Fruit fly (Drosophila melanogaster) whole organism, larva: Measurements from ENCODE around the gene CG31198.
A peak's percentile ranks its signal among the peaks of the same experiment; 100 is the strongest.
"Not testable (repeated sequence)": the region's sequence is repeated elsewhere in the genome, so short reads cannot be mapped to it uniquely, and the experiment has no call there.

Source experiments
- noc ChIP-seq: fragments of 200-800 bp; sonication (Bioruptor generic); optimal IDR thresholded peaks from 3 replicates; lab custom pipeline; 2019; ENCODE audit warnings: missing biosample characterization, mild to moderate bottlenecking, missing genetic modification characterization, moderate library complexity

CG31198 gene

dm6 chr3R:21753974-21754373, at the start of gene CG31198:
Gene CG31198 (plus strand): TSS chr3R:21754324.
- peak; percentile 37 for TF ChIP-seq noc (tag; lab: Kevin White, UChicago)

dm6 chr3R:21704439-21704838, 49.7 kb upstream of the CG31198 start:
- no peak for TF ChIP-seq noc (tag; lab: Kevin White, UChicago)

DNA sequence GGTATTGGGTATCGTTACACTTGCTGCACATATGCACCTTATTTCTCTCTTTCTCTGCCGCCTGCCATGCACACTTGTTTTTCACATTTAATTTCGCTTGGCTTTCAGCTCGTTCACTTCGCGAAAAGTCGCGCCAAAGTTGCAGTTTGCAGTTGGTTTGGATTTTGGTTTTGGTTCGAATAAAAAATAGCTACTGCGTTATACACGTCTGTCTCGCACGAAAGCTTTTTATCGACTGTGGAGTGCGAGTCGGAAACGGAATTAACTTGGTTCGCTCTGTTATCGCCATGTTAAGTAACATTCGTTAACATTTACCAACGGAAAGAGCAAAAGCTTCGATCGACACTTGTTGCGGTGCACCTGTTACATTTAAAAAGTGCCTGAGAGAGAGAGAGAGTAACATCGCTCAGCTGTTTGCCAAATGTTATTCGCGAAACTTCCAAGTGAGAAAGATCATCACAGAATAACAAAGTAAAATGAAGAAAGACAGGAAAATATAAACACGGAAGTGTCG, 34.6 kb upstream of the CG31198 start, which contains the start of gene CG31176:
TSS of gene CG31176 (minus strand) at position 241 of the 514 bp plus-strand sequence.
- no peak for TF ChIP-seq noc (tag; lab: Kevin White, UChicago)

DNA sequence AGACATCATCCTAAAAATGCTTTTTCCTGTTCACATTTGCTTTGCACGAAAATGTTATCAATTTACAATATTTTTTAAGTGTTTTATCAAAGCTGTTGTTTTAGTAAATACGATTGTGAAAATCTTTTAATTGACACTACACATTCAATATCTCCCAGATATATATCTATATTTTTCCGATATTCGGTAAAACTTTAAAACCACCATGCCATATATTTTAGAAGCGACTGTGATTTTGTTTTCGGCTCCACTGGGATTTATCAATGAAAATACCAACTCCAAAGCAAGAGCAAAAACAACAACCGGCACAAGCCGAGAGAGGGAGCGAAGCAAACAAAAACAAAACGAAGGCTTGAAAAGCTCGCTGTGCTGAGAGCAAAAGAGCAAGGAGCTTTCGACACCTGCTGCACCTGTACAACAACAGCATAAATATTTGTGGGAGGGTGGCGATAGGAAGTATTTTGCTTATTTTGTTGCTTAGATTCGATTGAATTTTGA, 34.1 kb upstream of the CG31198 start:
- TF ChIP-seq noc (tag; lab: Kevin White, UChicago) = peak; percentile 19

- TF ChIP-seq noc (tag; lab: Kevin White, UChicago) = no peak
These were observed 31.7 kb upstream of the CG31198 start for dm6 chr3R:21722457-21722856.

- no peak for TF ChIP-seq noc (tag; lab: Kevin White, UChicago)
These were observed 27.5 kb upstream of the CG31198 start for dm6 chr3R:21726593-21726992.

DNA sequence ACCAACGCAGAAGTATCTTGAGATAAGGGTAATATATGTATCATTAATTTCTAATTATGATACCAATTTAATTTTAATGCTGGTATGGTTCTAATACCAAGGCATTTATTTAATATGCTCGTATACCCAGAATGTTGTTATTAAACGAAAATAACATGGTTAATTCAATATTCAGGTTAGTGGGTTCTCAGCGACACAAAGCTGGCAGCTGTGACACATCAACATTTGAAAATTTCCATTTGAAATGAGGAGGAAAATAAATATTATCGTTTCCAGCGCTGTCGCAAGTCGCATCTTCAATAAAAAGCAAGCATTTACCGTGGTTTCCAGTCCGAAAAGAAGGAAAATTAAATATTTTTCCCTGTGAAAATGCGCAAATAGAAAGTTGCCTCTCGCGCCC, 23.2 kb upstream of the CG31198 start:
- no peak for TF ChIP-seq noc (tag; lab: Kevin White, UChicago)

- TF ChIP-seq noc (tag; lab: Kevin White, UChicago) = no peak
These were observed 22.4 kb upstream of the CG31198 start for dm6 chr3R:21731682-21732081.

DNA sequence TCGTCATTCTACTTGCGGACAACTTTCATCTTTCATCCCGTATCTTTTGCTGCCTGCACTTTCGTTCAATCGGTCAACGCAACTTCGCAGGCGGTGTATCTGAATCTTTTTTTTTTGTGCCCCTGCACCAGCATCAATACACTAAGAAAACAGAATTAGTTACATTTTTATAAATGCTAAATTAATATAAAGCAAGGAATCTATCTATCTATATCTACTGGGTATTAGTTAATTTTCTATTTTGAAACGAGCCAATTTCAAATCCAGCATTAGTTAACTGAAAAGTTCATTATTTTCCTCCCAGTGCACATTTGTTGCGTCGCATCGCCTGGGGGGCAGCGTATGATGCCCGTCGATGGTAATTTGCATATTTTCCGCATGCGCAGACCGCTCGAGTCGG, 21.2 kb upstream of the CG31198 start:
- no peak for TF ChIP-seq noc (tag; lab: Kevin White, UChicago)

DNA sequence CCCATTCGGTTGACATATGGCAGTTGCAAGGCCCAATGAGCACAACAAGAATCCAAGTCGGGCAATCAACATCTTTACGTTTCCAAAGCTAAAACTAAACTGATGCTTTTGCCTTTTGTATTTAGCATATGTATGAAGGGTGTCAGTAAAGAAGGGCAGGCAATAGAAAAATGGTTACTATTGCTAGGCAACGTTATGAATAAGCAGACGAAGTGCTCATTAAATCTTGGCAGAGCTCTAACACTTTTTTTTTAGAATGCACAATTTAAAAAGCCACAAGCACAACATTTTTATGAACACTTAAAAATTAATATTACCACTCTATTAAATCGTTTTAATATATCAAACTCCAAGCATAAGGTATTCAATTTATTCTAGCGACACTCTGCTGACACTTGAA, 17.9 kb upstream of the CG31198 start, which contains the start of gene Sfp93F:
TSS of gene Sfp93F (minus strand) at position 101 of the 400 bp plus-strand sequence.
- not testable (repeated sequence) for TF ChIP-seq noc (tag; lab: Kevin White, UChicago)

dm6 chr3R:21736749-21737148, 17.4 kb upstream of the CG31198 start, which contains the start of gene CG42869:
Gene CG42869 (minus strand): TSS chr3R:21736849.
- TF ChIP-seq noc (tag; lab: Kevin White, UChicago) = no peak

dm6 chr3R:21737264-21737663, 16.9 kb upstream of the CG31198 start, which contains the start of gene CG42870:
Gene CG42870 (minus strand): TSS chr3R:21737364.
- no peak for TF ChIP-seq noc (tag; lab: Kevin White, UChicago)

DNA sequence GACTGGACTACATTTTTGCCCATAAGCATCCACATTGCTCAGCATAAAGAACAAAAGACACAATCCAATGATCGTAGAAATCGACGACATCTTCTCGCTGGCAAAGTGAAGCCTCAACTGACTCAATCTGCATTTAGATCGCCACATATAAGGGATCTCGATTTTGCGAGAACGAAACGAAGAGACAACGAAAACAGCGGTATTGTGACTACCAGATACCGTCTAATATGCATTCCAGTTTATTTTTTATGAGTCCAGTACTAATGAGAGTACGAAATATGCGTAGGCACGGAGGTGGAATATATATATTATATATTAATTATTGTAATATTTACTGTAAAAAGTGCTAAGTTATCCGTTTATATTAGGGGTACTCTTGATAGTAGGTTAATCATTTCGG, 15.1 kb upstream of the CG31198 start, which contains the start of gene CG34034:
TSS of gene CG34034 (minus strand) at position 101 of the 400 bp plus-strand sequence.
- no peak for TF ChIP-seq noc (tag; lab: Kevin White, UChicago)

DNA sequence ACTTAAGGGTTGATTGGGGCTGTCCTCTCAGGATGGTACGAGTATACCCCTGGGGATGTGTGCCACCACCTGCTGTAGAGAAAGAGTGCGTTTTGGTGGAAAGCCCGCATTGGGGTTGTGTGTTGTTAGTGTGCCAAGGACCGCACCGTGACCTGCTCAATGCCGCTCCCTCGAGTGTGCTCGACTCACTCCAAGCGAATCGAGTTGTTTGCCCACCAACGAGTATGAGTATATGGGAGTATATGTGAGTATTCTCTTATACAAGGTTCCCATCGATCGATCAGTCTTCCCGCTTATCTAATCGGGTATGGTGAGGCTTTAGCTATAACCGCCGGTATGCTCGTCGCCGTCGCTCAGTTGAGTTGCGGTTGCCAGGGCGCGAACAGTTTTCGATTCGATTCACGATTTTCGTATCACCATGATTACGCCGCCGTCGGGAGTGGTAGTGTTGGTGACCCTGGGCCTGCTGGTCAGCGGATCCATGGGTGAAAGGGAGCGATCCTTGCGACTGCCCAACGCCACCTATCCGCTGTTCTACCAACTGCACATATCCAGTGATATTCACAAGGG, 14.3 kb upstream of the CG31198 start, which contains the start of gene CG5849:
TSS of gene CG5849 (plus strand) at position 356 of the 570 bp plus-strand sequence.
- peak; percentile 30 for TF ChIP-seq noc (tag; lab: Kevin White, UChicago)

dm6 chr3R:21740766-21741350, 13.3 kb upstream of the CG31198 start:
- TF ChIP-seq noc (tag; lab: Kevin White, UChicago) = peak; percentile 37

DNA sequence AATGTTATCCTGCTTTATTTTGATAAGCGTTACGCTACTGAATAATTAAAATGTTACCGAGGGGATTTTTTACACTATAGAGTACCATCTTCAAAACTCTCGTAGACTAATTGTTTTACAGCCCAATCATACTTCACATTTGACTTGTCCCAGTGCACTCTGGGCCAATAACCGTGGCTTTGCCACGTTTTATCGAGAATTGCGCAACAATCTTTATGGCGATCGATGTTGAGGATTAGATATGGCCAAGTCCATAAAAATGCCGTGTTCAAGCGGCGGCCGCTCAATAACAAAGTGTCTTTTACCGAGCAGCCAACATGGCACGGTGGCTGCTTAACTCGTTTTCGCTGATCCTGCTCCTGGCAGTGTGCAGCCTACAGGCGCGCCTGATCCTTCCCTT, 9.1 kb upstream of the CG31198 start, which contains the start of gene CG31343:
TSS of gene CG31343 (plus strand) at position 279 of the 400 bp plus-strand sequence.
- TF ChIP-seq noc (tag; lab: Kevin White, UChicago) = no peak
